Worm (Caenorhabditis elegans): ENCODE data around the gene mrpl-16.

The mrpl-16 gene

ce11 chrIII:4703932-4704454, at the start of gene mrpl-16, which contains the start of gene clp-2:
Gene mrpl-16, plus strand, starts transcription at chrIII:4704404.
Gene clp-2, minus strand, starts transcription at chrIII:4704025.
- peak; percentile 18 for TF ChIP-seq unc-42 (tag; optimal IDR thresholded peaks at IDR 0.05)
- no peak for TF ChIP-seq Y22D7AL.16 (tag; optimal IDR thresholded peaks at IDR 0.05)

- TF ChIP-seq sox-2 (GFP tag; IDR thresholded peaks at IDR 0.05) (no peak), C38D4.7 (GFP tag; optimal IDR thresholded peaks at IDR 0.05) (no peak), ceh-22 (tag; optimal IDR thresholded peaks at IDR 0.05) (no peak), fax-1 (tag; optimal IDR thresholded peaks at IDR 0.05) (no peak), nfya-1 (tag; optimal IDR thresholded peaks at IDR 0.05) (no peak), ets-4 (tag; optimal IDR thresholded peaks at IDR 0.05) (no peak), lin-11 (tag; optimal IDR thresholded peaks at IDR 0.05) (no peak), pha-2 (tag; optimal IDR thresholded peaks at IDR 0.05) (no peak), syd-9 (tag; optimal IDR thresholded peaks at IDR 0.05) (no peak), ref-2 (tag; optimal IDR thresholded peaks at IDR 0.05) (no peak), eyg-1 (tag; optimal IDR thresholded peaks at IDR 0.05) (no peak), F13H6.1 (tag; optimal IDR thresholded peaks at IDR 0.05) (no peak), pqm-1 (tag; optimal IDR thresholded peaks at IDR 0.05) (no peak), tbx-2 (tag; optimal IDR thresholded peaks at IDR 0.05) (no peak), T23F11.4 (GFP tag; optimal IDR thresholded peaks at IDR 0.05) (no peak), sox-4 (tag; optimal IDR thresholded peaks at IDR 0.05) (no peak)
Observed at ce11 chrIII:4655402-4655801, 48.8 kb upstream of the mrpl-16 start, which contains the start of gene T23F11.2. Gene T23F11.2, minus strand, starts transcription at chrIII:4655502.

ce11 chrIII:4656415-4656814, 47.8 kb upstream of the mrpl-16 start:
- TF ChIP-seq unc-42 (tag; optimal IDR thresholded peaks at IDR 0.05) (peak; percentile 66), nfya-1 (tag; optimal IDR thresholded peaks at IDR 0.05) (peak; percentile 20), ceh-31 (tag; optimal IDR thresholded peaks at IDR 0.05) (peak; percentile 79), C38D4.7 (GFP tag; optimal IDR thresholded peaks at IDR 0.05) (no peak), ceh-6 (GFP tag; optimal IDR thresholded peaks at IDR 0.05) (no peak), ceh-48 (tag; optimal IDR thresholded peaks at IDR 0.05) (peak; percentile 79), ceh-2 (tag; optimal IDR thresholded peaks at IDR 0.05) (no peak), fkh-6 (tag; optimal IDR thresholded peaks at IDR 0.05) (no peak), tbx-2 (tag; optimal IDR thresholded peaks at IDR 0.05) (no peak), lim-6 (tag; optimal IDR thresholded peaks at IDR 0.05) (peak; percentile 9), sdc-2 (tag; optimal IDR thresholded peaks at IDR 0.05) (no peak), K09A11.1 (tag; optimal IDR thresholded peaks at IDR 0.05; ENCODE audit: insufficient read depth) (no peak)

ce11 chrIII:4657386-4657785, 46.8 kb upstream of the mrpl-16 start:
- peak; percentile 56 for TF ChIP-seq unc-42 (tag; optimal IDR thresholded peaks at IDR 0.05)
- TF ChIP-seq ceh-19 (GFP tag; optimal IDR thresholded peaks at IDR 0.05), result no peak

ce11 chrIII:4658384-4658844, 45.8 kb upstream of the mrpl-16 start, which contains the start of gene cdka-1:
Gene cdka-1, plus strand, starts transcription at chrIII:4658794.
- TF ChIP-seq lim-6 (tag; optimal IDR thresholded peaks at IDR 0.05) (no peak), fkh-10 (GFP tag; optimal IDR thresholded peaks at IDR 0.05) (no peak), dve-1 (tag; optimal IDR thresholded peaks at IDR 0.05) (no peak), elt-2 (tag; optimal IDR thresholded peaks at IDR 0.05) (no peak), ets-4 (tag; optimal IDR thresholded peaks at IDR 0.05) (no peak), C38D4.7 (GFP tag; optimal IDR thresholded peaks at IDR 0.05) (no peak), eyg-1 (tag; optimal IDR thresholded peaks at IDR 0.05) (no peak), ama-1 (optimal IDR thresholded peaks at IDR 0.05) (no peak), ahr-1 (tag; optimal IDR thresholded peaks at IDR 0.05) (no peak), F13H6.1 (tag; optimal IDR thresholded peaks at IDR 0.05) (no peak), nhr-232 (tag; optimal IDR thresholded peaks at IDR 0.05) (no peak), hlh-30 (tag; optimal IDR thresholded peaks at IDR 0.05; ENCODE audit: insufficient read depth) (no peak), ceh-9 (tag; optimal IDR thresholded peaks at IDR 0.05) (no peak), unc-3 (GFP tag; conservative IDR thresholded peaks at IDR 0.05) (no peak), unc-3 (tag; optimal IDR thresholded peaks at IDR 0.05) (no peak)
